Fruit fly (Drosophila melanogaster) whole organism, embryonic: ENCODE results near the gene CG33947.

Experiments used
- Ada2b ChIP-seq: fragments of 200-800 bp; sonication (Bioruptor generic); IDR thresholded peaks from 2 replicates; pipeline ENCODE4 v1.3.6; 2022; ENCODE audit warnings: missing biosample characterization, missing genetic modification characterization
- BtbVII ChIP-seq: fragments of 200-800 bp; sonication (Bioruptor generic); optimal IDR thresholded peaks from 3 replicates; lab custom pipeline; 2017; ENCODE audit warnings: missing biosample characterization, mild to moderate bottlenecking, missing genetic modification characterization
- CG11560 ChIP-seq: fragments of 200-800 bp; sonication (Bioruptor generic); IDR thresholded peaks from 3 replicates; pipeline ENCODE4 v1.3.6; 2022; ENCODE audit warnings: missing biosample characterization, missing genetic modification characterization
- CG12071 ChIP-seq: fragments of 200-800 bp; sonication (Bioruptor generic); optimal IDR thresholded peaks from 3 replicates; lab custom pipeline; 2018; ENCODE audit warnings: missing biosample characterization, mild to moderate bottlenecking, missing genetic modification characterization
- CG12391 ChIP-seq: fragments of 200-800 bp; sonication (Bioruptor generic); optimal IDR thresholded peaks from 3 replicates; lab custom pipeline; 2018; ENCODE audit warnings: missing biosample characterization, mild to moderate bottlenecking, missing genetic modification characterization, moderate library complexity
- CG13894 ChIP-seq: fragments of 200-800 bp; sonication (Bioruptor generic); optimal IDR thresholded peaks from 3 replicates; lab custom pipeline; 2018; ENCODE audit warnings: missing biosample characterization, mild to moderate bottlenecking, missing genetic modification characterization, moderate library complexity
- CG1529 ChIP-seq: fragments of 200-800 bp; sonication (Bioruptor generic); optimal IDR thresholded peaks from 3 replicates; lab custom pipeline; 2018; ENCODE audit warnings: missing biosample characterization, missing genetic modification characterization
- CG2129 ChIP-seq: fragments of 200-800 bp; sonication (Bioruptor generic); IDR thresholded peaks from 2 replicates; pipeline ENCODE4 v1.3.6; 2022; ENCODE audit warnings: missing biosample characterization, missing genetic modification characterization; ENCODE audit not compliant: partially characterized antibody
- CG34422 ChIP-seq: fragments of 200-800 bp; sonication (Bioruptor generic); IDR thresholded peaks from 3 replicates; pipeline ENCODE4 v1.3.6; 2022; ENCODE audit warnings: missing biosample characterization, missing genetic modification characterization
- CG4360 ChIP-seq: fragments of 200-800 bp; sonication (Bioruptor generic); IDR thresholded peaks from 2 replicates; pipeline ENCODE4 v1.3.6; 2022; ENCODE audit warnings: missing biosample characterization, missing genetic modification characterization
- CG6654 ChIP-seq: fragments of 200-800 bp; sonication (Bioruptor generic); optimal IDR thresholded peaks from 2 replicates; lab custom pipeline; 2017; ENCODE audit warnings: missing biosample characterization, mild to moderate bottlenecking, missing genetic modification characterization
- CG8359 ChIP-seq: fragments of 200-800 bp; sonication (Bioruptor generic); optimal IDR thresholded peaks from 2 replicates; lab custom pipeline; 2017; ENCODE audit warnings: missing biosample characterization, mild to moderate bottlenecking, missing genetic modification characterization, borderline replicate concordance
- CTCF ChIP-seq: fragments of 200-800 bp; sonication (Bioruptor generic); optimal IDR thresholded peaks from 2 replicates; lab custom pipeline; 2017; ENCODE audit warnings: missing biosample characterization, mild to moderate bottlenecking, missing genetic modification characterization, moderate library complexity
- Dip2 ChIP-seq: fragments of 200-800 bp; sonication (Bioruptor generic); IDR thresholded peaks from 2 replicates; pipeline ENCODE4 v1.3.6; 2022; ENCODE audit warnings: missing biosample characterization, missing genetic modification characterization
- ERR ChIP-seq: fragments of 200-800 bp; sonication (Bioruptor generic); optimal IDR thresholded peaks from 2 replicates; lab custom pipeline; 2016; ENCODE audit warnings: missing biosample characterization, missing genetic modification characterization
- Ets65A ChIP-seq: fragments of 200-800 bp; sonication (Bioruptor generic); peaks from one replicate; lab custom pipeline; 2016; ENCODE audit warnings: missing biosample characterization, missing genetic modification characterization
- Hey ChIP-seq: fragments of 200-800 bp; sonication (Bioruptor generic); optimal IDR thresholded peaks from 3 replicates; lab custom pipeline; 2018; ENCODE audit warnings: missing biosample characterization, mild to moderate bottlenecking, missing genetic modification characterization
- Lhr ChIP-seq: fragments of 200-800 bp; sonication (Bioruptor generic); optimal IDR thresholded peaks from 3 replicates; lab custom pipeline; 2017; ENCODE audit warnings: mild to moderate bottlenecking, missing biosample characterization, missing genetic modification reagents, missing genetic modification characterization
- Max ChIP-seq: fragments of 200-800 bp; sonication (Bioruptor generic); optimal IDR thresholded peaks from 2 replicates; lab custom pipeline; 2016; ENCODE audit warnings: missing biosample characterization, mild to moderate bottlenecking, missing genetic modification characterization
- Side ChIP-seq: fragments of 200-800 bp; sonication (Bioruptor generic); optimal IDR thresholded peaks from 2 replicates; lab custom pipeline; 2016; ENCODE audit warnings: missing biosample characterization, missing genetic modification characterization
- Six4 ChIP-seq: fragments of 200-800 bp; sonication (Bioruptor generic); optimal IDR thresholded peaks from 2 replicates; lab custom pipeline; 2016; ENCODE audit warnings: missing biosample characterization, missing genetic modification characterization
- Stat92E ChIP-seq, 3 experiments: fragments of >200 bp in 2 of 3; fragments of 200-800 bp in 1 of 3; sonication (Bioruptor generic) in 1 of 3; optimal IDR thresholded peaks; 2 replicates each; lab custom pipeline; 2017 to 2019; ENCODE audit warnings: missing biosample characterization in 3 of 3, missing genetic modification characterization in 3 of 3, mild to moderate bottlenecking in 1 of 3, moderate library complexity in 1 of 3
- Trl ChIP-seq, 3 experiments: fragments of >200 bp in 2 of 3; fragments of 200-800 bp in 1 of 3; sonication (Bioruptor generic) in 1 of 3; optimal IDR thresholded peaks; 2 replicates in 1 of 3; 3 replicates in 2 of 3; lab custom pipeline; 2016 to 2017; ENCODE audit warnings: missing biosample characterization in 1 of 3, missing genetic modification characterization in 1 of 3
- ab ChIP-seq: fragments of 200-800 bp; sonication (Bioruptor generic); optimal IDR thresholded peaks from 2 replicates; lab custom pipeline; 2016; ENCODE audit warnings: missing biosample characterization, missing genetic modification characterization
- al ChIP-seq: fragments of 200-800 bp; sonication (Bioruptor generic); IDR thresholded peaks from 2 replicates; pipeline ENCODE4 v1.3.6; 2022; ENCODE audit warnings: missing biosample characterization, missing genetic modification characterization
- bbx ChIP-seq: fragments of 200-800 bp; sonication (Bioruptor generic); IDR thresholded peaks from 2 replicates; pipeline ENCODE4 v1.3.6; 2022; ENCODE audit warnings: missing biosample characterization, missing genetic modification characterization; ENCODE audit not compliant: partially characterized antibody
- bsh ChIP-seq, 2 experiments: fragments of 200-800 bp; sonication (Bioruptor generic); optimal IDR thresholded peaks; 2 replicates each; lab custom pipeline; 2017 to 2018; ENCODE audit warnings: mild to moderate bottlenecking in 2 of 2, missing biosample characterization in 2 of 2, missing genetic modification characterization in 2 of 2, moderate library complexity in 1 of 2
- crc ChIP-seq: fragments of 200-800 bp; sonication (Bioruptor generic); optimal IDR thresholded peaks from 2 replicates; lab custom pipeline; 2016; ENCODE audit warnings: missing biosample characterization, missing genetic modification characterization
- croc ChIP-seq: fragments of 200-800 bp; sonication (Bioruptor generic); conservative IDR thresholded peaks from 3 replicates; pipeline ENCODE4 v1.3.6; 2022; ENCODE audit warnings: missing biosample characterization, missing genetic modification characterization
- dysf ChIP-seq: fragments of 200-800 bp; sonication (Bioruptor generic); IDR thresholded peaks from 3 replicates; pipeline ENCODE4 v1.3.6; 2022; ENCODE audit warnings: missing biosample characterization, missing genetic modification characterization
- fu2 ChIP-seq: fragments of 200-800 bp; sonication (Bioruptor generic); optimal IDR thresholded peaks from 2 replicates; lab custom pipeline; 2016; ENCODE audit warnings: missing biosample characterization, missing genetic modification characterization
- gro ChIP-seq: fragments of 200-800 bp; sonication (Bioruptor generic); optimal IDR thresholded peaks from 2 replicates; lab custom pipeline; 2016; ENCODE audit warnings: missing biosample characterization, missing genetic modification characterization
- gt ChIP-seq: fragments of 200-800 bp; sonication (Bioruptor generic); IDR thresholded peaks from 2 replicates; pipeline ENCODE4 v1.3.6; 2022; ENCODE audit warnings: missing biosample characterization, missing genetic modification characterization
- her ChIP-seq: fragments of 200-800 bp; sonication (Bioruptor generic); optimal IDR thresholded peaks from 2 replicates; lab custom pipeline; 2016; ENCODE audit warnings: missing biosample characterization, missing genetic modification characterization
- luna ChIP-seq: fragments of 200-800 bp; sonication (Bioruptor generic); optimal IDR thresholded peaks from 2 replicates; lab custom pipeline; 2016; ENCODE audit warnings: missing biosample characterization, missing genetic modification characterization
- oc ChIP-seq: fragments of 200-800 bp; sonication (Bioruptor generic); optimal IDR thresholded peaks from 2 replicates; lab custom pipeline; 2018; ENCODE audit warnings: missing biosample characterization, mild to moderate bottlenecking, missing genetic modification characterization, moderate library complexity
- pan ChIP-seq, 4 experiments: fragments of >200 bp in 3 of 4; fragments of 200-800 bp in 1 of 4; sonication (Bioruptor generic) in 1 of 4; optimal IDR thresholded peaks in 3 of 4; IDR thresholded peaks in 1 of 4; 2 replicates each; pipeline versions ENCODE4 v1.3.6 to Lab custom; 2017 to 2022; ENCODE audit warnings: missing biosample characterization in 2 of 4, missing genetic modification characterization in 2 of 4, mixed read lengths in 1 of 4
- phol ChIP-seq: fragments of 200-800 bp; sonication (Bioruptor generic); optimal IDR thresholded peaks from 3 replicates; lab custom pipeline; 2018; ENCODE audit warnings: missing biosample characterization, mild to moderate bottlenecking, missing genetic modification characterization, moderate library complexity
- pros ChIP-seq: fragments of 200-800 bp; sonication (Bioruptor generic); optimal IDR thresholded peaks from 3 replicates; lab custom pipeline; 2019; ENCODE audit warnings: missing biosample characterization, mild to moderate bottlenecking, missing genetic modification characterization, moderate library complexity
- ranshi ChIP-seq: fragments of 200-800 bp; sonication (Bioruptor generic); IDR thresholded peaks from 2 replicates; pipeline ENCODE4 v1.3.6; 2022; ENCODE audit warnings: missing biosample characterization, missing genetic modification characterization
- repo ChIP-seq: fragments of 200-800 bp; sonication (Bioruptor generic); optimal IDR thresholded peaks from 2 replicates; lab custom pipeline; 2016; ENCODE audit warnings: missing biosample characterization, missing genetic modification characterization
- rib ChIP-seq: fragments of 200-800 bp; sonication (Bioruptor generic); IDR thresholded peaks from 2 replicates; pipeline ENCODE4 v1.3.6; 2022; ENCODE audit warnings: missing biosample characterization, missing genetic modification characterization
- sc ChIP-seq, 3 experiments: fragments of >200 bp in 2 of 3; fragments of 200-800 bp in 1 of 3; sonication (Bioruptor generic) in 1 of 3; optimal IDR thresholded peaks; 2 replicates in 2 of 3; 3 replicates in 1 of 3; lab custom pipeline; 2017; ENCODE audit warnings: mild to moderate bottlenecking in 1 of 3, missing biosample characterization in 1 of 3, missing genetic modification characterization in 1 of 3, missing genetic modification reagents in 1 of 3
- schlank ChIP-seq: fragments of 200-800 bp; sonication (Bioruptor generic); optimal IDR thresholded peaks from 2 replicates; lab custom pipeline; 2018; ENCODE audit warnings: missing biosample characterization, mild to moderate bottlenecking, missing genetic modification characterization
- sim ChIP-seq: fragments of 200-800 bp; sonication (Bioruptor generic); IDR thresholded peaks from 2 replicates; pipeline ENCODE4 v1.3.6; 2022; ENCODE audit warnings: missing biosample characterization, missing genetic modification characterization
- tgo ChIP-seq: fragments of 200-800 bp; sonication (Bioruptor generic); IDR thresholded peaks from 3 replicates; pipeline ENCODE4 v1.3.6; 2022; ENCODE audit warnings: missing biosample characterization, missing genetic modification characterization
- toy ChIP-seq: fragments of 200-800 bp; sonication (Bioruptor generic); IDR thresholded peaks from 2 replicates; pipeline ENCODE4 v1.3.6; 2022; ENCODE audit warnings: missing biosample characterization, missing genetic modification characterization
- trh ChIP-seq: fragments of 200-800 bp; sonication (Bioruptor generic); optimal IDR thresholded peaks from 2 replicates; lab custom pipeline; 2016; ENCODE audit warnings: missing biosample characterization, missing genetic modification characterization
- yki ChIP-seq: fragments of >200 bp; optimal IDR thresholded peaks from 3 replicates; lab custom pipeline; 2018
- zfh1 ChIP-seq: fragments of 200-800 bp; sonication (Bioruptor generic); IDR thresholded peaks from 3 replicates; pipeline ENCODE4 v1.3.6; 2022; ENCODE audit warnings: missing biosample characterization, missing genetic modification characterization

Gene CG33947

DNA sequence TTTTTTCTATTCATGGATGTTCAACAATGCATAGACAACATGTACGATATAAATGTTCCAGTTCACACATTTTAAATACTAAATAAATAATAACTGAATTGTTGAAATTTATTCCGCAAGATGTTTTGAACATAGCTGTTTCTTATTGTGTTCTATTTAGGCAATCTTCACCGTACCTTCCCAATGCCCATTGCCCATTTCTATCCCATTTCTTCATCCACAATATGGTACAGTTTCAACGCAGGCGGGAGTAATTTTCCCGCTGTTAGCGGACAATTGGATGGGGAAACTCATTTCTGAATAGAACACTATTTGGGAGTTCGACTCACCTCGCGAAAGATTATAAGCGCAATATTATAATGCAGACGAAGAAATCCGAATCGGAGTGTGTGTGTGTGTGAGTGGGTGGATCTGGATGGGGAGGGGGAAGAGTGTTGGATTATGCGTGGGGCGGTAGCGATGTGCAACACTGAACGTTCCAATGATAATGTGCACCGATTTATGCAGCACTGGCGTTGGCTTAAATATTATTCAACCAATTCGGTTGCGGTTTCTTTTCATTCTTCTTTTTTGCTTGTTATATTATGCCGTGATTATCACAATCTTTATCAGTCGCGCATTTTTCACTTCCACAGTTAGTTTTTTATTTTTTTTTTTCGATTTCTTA lies 4.2 kb upstream of the CG33947 start (continued):
- TF ChIP-seq toy (GFP tag; lab: Robert Waterston, UW) (no peak), schlank (no peak), Stat92E (GFP tag; optimal IDR thresholded peaks at IDR 0.05; lab: Kevin White, UChicago) (no peak), fu2 (peak; percentile 34), CG13894 (tag; lab: Kevin White, UChicago) (no peak), pros (GFP tag; lab: Kevin White, UChicago) (no peak), bbx (peak; percentile 48), BtbVII (GFP tag; lab: Kevin White, UChicago) (no peak), CG2129 (no peak), CG6654 (GFP tag; lab: Kevin White, UChicago) (peak; percentile 14), sc (optimal IDR thresholded peaks at IDR 0.05; lab: Kevin White, UChicago) (no peak), sc (GFP tag; optimal IDR thresholded peaks at IDR 0.05; lab: Kevin White, UChicago) (no peak), Six4 (GFP tag; lab: Kevin White, UChicago) (peak; percentile 28), repo (GFP tag; lab: Kevin White, UChicago) (peak; percentile 56), Ets65A (peak; percentile 68), ab (GFP tag; lab: Kevin White, UChicago) (no peak), tgo (GFP tag; lab: Robert Waterston, UW) (peak; percentile 34; the same call in 2 of the 3 replicates), her (GFP tag; lab: Kevin White, UChicago) (peak; percentile 61), ERR (peak; percentile 64), sim (GFP tag; lab: Robert Waterston, UW) (no peak), CTCF (GFP tag; lab: Kevin White, UChicago) (no peak), Side (peak; percentile 76), CG34422 (GFP tag; lab: Robert Waterston, UW) (peak; percentile 58; the same call in 2 of the 3 replicates), Lhr (GFP tag; lab: Kevin White, UChicago) (no peak), CG12391 (tag; lab: Kevin White, UChicago) (peak; percentile 34), phol (no peak), rib (no peak), yki (lab: Kevin White, UChicago) (no peak), Dip2 (GFP tag; lab: Robert Waterston, UW) (no peak), luna (no peak), croc (GFP tag; lab: Robert Waterston, UW) (no peak), crc (GFP tag; lab: Kevin White, UChicago) (peak; percentile 22), oc (tag; lab: Kevin White, UChicago) (peak; percentile 62), Ada2b (no peak), pan (optimal IDR thresholded peaks at IDR 0.05; lab: Kevin White, UChicago) (no peak), pan (GFP tag; optimal IDR thresholded peaks at IDR 0.05 in 1 of 2, IDR thresholded peaks at IDR 0.05 in 1 of 2) (peak in 1 of 2 experiments; percentile 64), gro (peak; percentile 47), al (GFP tag; lab: Robert Waterston, UW) (no peak), gt (GFP tag; lab: Robert Waterston, UW) (no peak), CG4360 (GFP tag; lab: Robert Waterston, UW) (no peak), dysf (no peak), ranshi (peak; percentile 13; the same call in 1 of the 2 replicates), trh (no peak), CG12071 (no peak), CG8359 (no peak), Hey (tag; lab: Kevin White, UChicago) (no peak), bsh (GFP tag; optimal IDR thresholded peaks at IDR 0.05; lab: Kevin White, UChicago) (peak in 1 of 2 experiments; percentile 34), CG1529 (peak; percentile 3), Trl (optimal IDR thresholded peaks at IDR 0.05; lab: Kevin White, UChicago) (no peak), Trl (GFP tag; optimal IDR thresholded peaks at IDR 0.05; lab: Kevin White, UChicago) (peak; percentile 68), Max (GFP tag; lab: Kevin White, UChicago) (peak; percentile 7), zfh1 (peak; percentile 66; the same call in 2 of the 3 replicates), CG11560 (tag; lab: Robert Waterston, UW) (no peak)
